Worm (Caenorhabditis elegans) whole organism, L1 larva: Measurements from ENCODE around the gene Y82E9BR.17.
A peak's percentile ranks its signal among the peaks of the same experiment; 100 is the strongest.

ENCODE experiments used
- C04F5.9 ChIP-seq: sonication (generic microtip); optimal IDR thresholded peaks from 2 replicates; lab custom pipeline; 2016; ENCODE audit warnings: missing genetic modification characterization, missing compliant biosample characterization
- C16A3.4 ChIP-seq: fragments of 150-350 bp; optimal IDR thresholded peaks from 2 replicates; lab custom pipeline; 2014; ENCODE audit warnings: missing biosample characterization, missing genetic modification characterization
- F16B12.6 ChIP-seq: fragments of 150-350 bp; optimal IDR thresholded peaks from 2 replicates; lab custom pipeline; 2014; ENCODE audit warnings: missing biosample characterization, missing genetic modification characterization
- Y116A8C.19 ChIP-seq: sonication (generic microtip); optimal IDR thresholded peaks from 2 replicates; lab custom pipeline; 2016; ENCODE audit warnings: missing compliant biosample characterization, missing genetic modification characterization, borderline replicate concordance
- aha-1 ChIP-seq: fragments of 150-350 bp; optimal IDR thresholded peaks from 2 replicates; lab custom pipeline; 2014; ENCODE audit warnings: missing biosample characterization, missing genetic modification characterization
- alr-1 ChIP-seq: fragments of 200-800 bp; sonication (Bioruptor generic); optimal IDR thresholded peaks from 2 replicates; lab custom pipeline; 2018; ENCODE audit warnings: borderline replicate concordance, mild to moderate bottlenecking, missing genetic modification characterization, missing compliant biosample characterization
- aly-2 ChIP-seq: fragments of 150-350 bp; optimal IDR thresholded peaks from 2 replicates; lab custom pipeline; 2014; ENCODE audit warnings: missing biosample characterization, missing genetic modification characterization
- blmp-1 ChIP-seq: fragments of 150-350 bp; optimal IDR thresholded peaks from 2 replicates; lab custom pipeline; 2014; ENCODE audit warnings: missing biosample characterization, missing genetic modification characterization
- ceh-63 ChIP-seq: fragments of 200-800 bp; sonication (Bioruptor generic); optimal IDR thresholded peaks from 2 replicates; lab custom pipeline; 2018; ENCODE audit warnings: mild to moderate bottlenecking, missing genetic modification characterization, missing compliant biosample characterization
- ceh-82 ChIP-seq, 3 experiments: fragments of 150-350 bp in 1 of 3; sonication (generic microtip) in 2 of 3; optimal IDR thresholded peaks; 2 replicates each; lab custom pipeline; 2014 to 2017; ENCODE audit warnings: missing biosample characterization in 3 of 3, missing genetic modification characterization in 3 of 3
- ces-1 ChIP-seq: fragments of 150-350 bp; optimal IDR thresholded peaks from 2 replicates; lab custom pipeline; 2014; ENCODE audit warnings: missing biosample characterization, missing genetic modification reagents, missing genetic modification characterization
- efl-3 ChIP-seq: fragments of 200-800 bp; sonication (Bioruptor generic); optimal IDR thresholded peaks from 2 replicates; lab custom pipeline; 2018; ENCODE audit warnings: mild to moderate bottlenecking, missing genetic modification characterization, missing compliant biosample characterization
- egl-13 ChIP-seq: sonication (generic microtip); optimal IDR thresholded peaks from 2 replicates; lab custom pipeline; 2016; ENCODE audit warnings: missing genotype, missing genetic modification reagents, missing genetic modification characterization, missing compliant biosample characterization
- elt-2 ChIP-seq: sonication (generic microtip); optimal IDR thresholded peaks from 2 replicates; lab custom pipeline; 2016; ENCODE audit warnings: missing genetic modification characterization, mild to moderate bottlenecking, inconsistent platforms, missing compliant biosample characterization, missing genetic modification reagents
- elt-3 ChIP-seq, 6 experiments: fragments of 150-350 bp in 1 of 6; sonication (generic microtip); optimal IDR thresholded peaks; 2 replicates each; lab custom pipeline; 2017 to 2018; ENCODE audit warnings: missing biosample characterization in 6 of 6, missing genetic modification characterization in 6 of 6, inconsistent platforms in 1 of 6
- fkh-4 ChIP-seq: sonication (generic microtip); optimal IDR thresholded peaks from 2 replicates; lab custom pipeline; 2016; ENCODE audit warnings: missing compliant biosample characterization, missing genetic modification characterization, borderline replicate concordance
- fkh-8 ChIP-seq: sonication (generic microtip); optimal IDR thresholded peaks from 2 replicates; lab custom pipeline; 2016; ENCODE audit warnings: mild to moderate bottlenecking, missing genetic modification characterization, missing compliant biosample characterization
- hlh-4 ChIP-seq: sonication (generic microtip); optimal IDR thresholded peaks from 2 replicates; lab custom pipeline; 2016; ENCODE audit warnings: mild to moderate bottlenecking, missing genetic modification characterization, missing compliant biosample characterization
- isw-1 ChIP-seq: fragments of 200-800 bp; sonication (Bioruptor generic); IDR thresholded peaks from 2 replicates; pipeline ENCODE4 v1.3.6; 2022; ENCODE audit warnings: missing genetic modification characterization, missing compliant biosample characterization
- jun-1 ChIP-seq: fragments of 150-350 bp; optimal IDR thresholded peaks from 2 replicates; lab custom pipeline; 2014; ENCODE audit warnings: missing biosample characterization, missing genetic modification reagents, missing genetic modification characterization
- lin-15B ChIP-seq: fragments of 150-350 bp; sonication (generic microtip); optimal IDR thresholded peaks from 3 replicates; lab custom pipeline; 2014; ENCODE audit warnings: missing biosample characterization, missing genetic modification characterization
- lin-39 ChIP-seq: fragments of 150-350 bp; optimal IDR thresholded peaks from 2 replicates; lab custom pipeline; 2014; ENCODE audit warnings: missing biosample characterization, missing genetic modification reagents, missing genetic modification characterization
- lir-3 ChIP-seq: sonication (generic microtip); optimal IDR thresholded peaks from 2 replicates; lab custom pipeline; 2016; ENCODE audit warnings: mild to moderate bottlenecking, missing genetic modification characterization, moderate library complexity, missing compliant biosample characterization; ENCODE audit not compliant: poor library complexity
- lsy-2 ChIP-seq, 2 experiments: fragments of 150-350 bp; optimal IDR thresholded peaks; 2 replicates each; lab custom pipeline; 2014; ENCODE audit warnings: missing biosample characterization in 2 of 2, missing genetic modification characterization in 2 of 2
- mef-2 ChIP-seq: fragments of 150-350 bp; optimal IDR thresholded peaks from 2 replicates; lab custom pipeline; 2014; ENCODE audit warnings: missing biosample characterization, missing genetic modification characterization
- mep-1 ChIP-seq: fragments of 150-350 bp; optimal IDR thresholded peaks from 2 replicates; lab custom pipeline; 2014; ENCODE audit warnings: missing biosample characterization, missing genetic modification characterization
- nhr-12 ChIP-seq: sonication (generic microtip); optimal IDR thresholded peaks from 2 replicates; lab custom pipeline; 2017; ENCODE audit warnings: missing biosample characterization, missing genetic modification characterization
- nhr-20 ChIP-seq: sonication (generic microtip); optimal IDR thresholded peaks from 2 replicates; lab custom pipeline; 2016; ENCODE audit warnings: mild to moderate bottlenecking, missing genetic modification characterization, missing compliant biosample characterization
- nhr-237 ChIP-seq: fragments of 150-350 bp; optimal IDR thresholded peaks from 2 replicates; lab custom pipeline; 2014; ENCODE audit warnings: missing biosample characterization, missing genetic modification characterization
- nhr-28 ChIP-seq: fragments of 150-350 bp; optimal IDR thresholded peaks from 2 replicates; lab custom pipeline; 2014; ENCODE audit warnings: missing biosample characterization, missing genetic modification characterization
- nhr-47 ChIP-seq: sonication (generic microtip); optimal IDR thresholded peaks from 2 replicates; lab custom pipeline; 2016; ENCODE audit warnings: mild to moderate bottlenecking, missing genetic modification characterization, moderate library complexity, missing compliant biosample characterization
- nhr-71 ChIP-seq: sonication (generic microtip); optimal IDR thresholded peaks from 2 replicates; lab custom pipeline; 2016; ENCODE audit warnings: mild to moderate bottlenecking, missing genetic modification characterization, moderate library complexity, missing compliant biosample characterization
- nhr-77 ChIP-seq: fragments of 150-350 bp; optimal IDR thresholded peaks from 2 replicates; lab custom pipeline; 2014; ENCODE audit warnings: missing biosample characterization, missing genetic modification characterization
- pag-3 ChIP-seq: sonication (generic microtip); optimal IDR thresholded peaks from 2 replicates; lab custom pipeline; 2017; ENCODE audit warnings: missing genetic modification characterization, mild to moderate bottlenecking, missing compliant biosample characterization, antibody characterized with exemption, borderline replicate concordance; ENCODE audit not compliant: insufficient read depth
- pqm-1 ChIP-seq: sonication (generic microtip); optimal IDR thresholded peaks from 3 replicates; lab custom pipeline; 2017; ENCODE audit warnings: missing biosample characterization, missing genetic modification characterization
- rnt-1 ChIP-seq: sonication (generic microtip); optimal IDR thresholded peaks from 2 replicates; lab custom pipeline; 2016; ENCODE audit warnings: mild to moderate bottlenecking, missing genetic modification characterization, moderate library complexity, missing compliant biosample characterization
- skn-1 ChIP-seq: fragments of 150-350 bp; optimal IDR thresholded peaks from 2 replicates; lab custom pipeline; 2014; ENCODE audit warnings: missing biosample characterization, missing genetic modification characterization
- snu-23 ChIP-seq: sonication (generic microtip); optimal IDR thresholded peaks from 2 replicates; lab custom pipeline; 2016; ENCODE audit warnings: missing genetic modification characterization, missing compliant biosample characterization
- sox-4 ChIP-seq: sonication (generic microtip); optimal IDR thresholded peaks from 2 replicates; lab custom pipeline; 2016; ENCODE audit warnings: missing genetic modification characterization, missing compliant biosample characterization
- tlp-1 ChIP-seq: fragments of 150-350 bp; optimal IDR thresholded peaks from 2 replicates; lab custom pipeline; 2014; ENCODE audit warnings: missing biosample characterization, missing genetic modification characterization
- unc-86 ChIP-seq: sonication (generic microtip); optimal IDR thresholded peaks from 2 replicates; lab custom pipeline; 2016; ENCODE audit warnings: missing genetic modification characterization, missing compliant biosample characterization
- unc-98 ChIP-seq: fragments of 200-800 bp; sonication (Bioruptor generic); IDR thresholded peaks from 2 replicates; pipeline ENCODE4 v1.3.6; 2022; ENCODE audit warnings: missing genetic modification characterization, missing compliant biosample characterization
- vab-15 ChIP-seq: sonication (generic microtip); optimal IDR thresholded peaks from 2 replicates; lab custom pipeline; 2017; ENCODE audit warnings: missing genotype, mild to moderate bottlenecking, missing genetic modification characterization, missing compliant biosample characterization
- zag-1 ChIP-seq: fragments of 150-350 bp; optimal IDR thresholded peaks from 2 replicates; lab custom pipeline; 2014; ENCODE audit warnings: missing biosample characterization, missing genetic modification characterization
- zip-4 ChIP-seq: fragments of 200-800 bp; sonication (Bioruptor generic); optimal IDR thresholded peaks from 2 replicates; lab custom pipeline; 2018; ENCODE audit warnings: mild to moderate bottlenecking, missing genetic modification characterization, moderate library complexity, missing compliant biosample characterization

Y82E9BR.17 gene

DNA sequence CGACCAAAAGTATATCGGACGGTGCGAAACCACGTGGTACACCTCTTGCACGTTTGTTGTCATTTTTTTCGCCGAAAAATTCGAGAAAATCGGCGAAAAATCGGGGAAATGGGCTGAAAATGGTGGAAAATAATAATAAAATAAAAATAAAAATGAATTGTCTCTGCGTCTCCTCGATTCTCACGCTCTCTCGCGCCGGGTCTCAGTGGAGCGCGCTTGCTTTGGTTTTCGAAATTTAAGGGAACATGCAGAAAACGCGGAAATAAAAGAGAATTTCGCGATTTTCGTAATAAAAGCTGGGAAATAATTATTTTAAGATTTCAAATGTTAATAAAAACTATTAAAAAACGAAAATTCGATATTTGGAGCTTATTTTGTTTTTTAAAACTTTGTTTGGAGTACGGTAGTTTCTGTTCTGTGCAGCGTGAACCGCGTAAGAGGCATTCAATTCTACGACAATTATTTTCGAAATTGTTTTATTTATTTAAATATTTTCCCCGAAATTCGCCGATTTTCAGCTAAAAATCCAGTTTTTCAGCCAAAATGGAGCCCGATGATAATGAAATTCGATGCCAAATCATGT lies 40.4 kb upstream of the Y82E9BR.17 start, which contains the start of the genes ave-1 and M01G5.1 (continued):
- no peak for TF ChIP-seq unc-98
- no peak for TF ChIP-seq lir-3 (tag; lab: Kevin White, UChicago)
- TF ChIP-seq efl-3: no peak
- TF ChIP-seq vab-15 (tag; lab: Kevin White, UChicago): no peak
- no peak for TF ChIP-seq sox-4 (tag; lab: Kevin White, UChicago)
- TF ChIP-seq hlh-4: no peak
- peak; percentile 29 for TF ChIP-seq skn-1 (tag; lab: Kevin White, UChicago)
- TF ChIP-seq mep-1 (tag; lab: Kevin White, UChicago): peak; percentile 71
- no peak for TF ChIP-seq ceh-63 (GFP tag; lab: Kevin White, UChicago)
- no peak for TF ChIP-seq nhr-71 (tag; lab: Kevin White, UChicago)
- TF ChIP-seq mef-2 (tag; lab: Kevin White, UChicago): no peak
- no peak for TF ChIP-seq ces-1 (GFP tag; lab: Kevin White, UChicago)
- TF ChIP-seq zip-4 (GFP tag; lab: Kevin White, UChicago): no peak
- TF ChIP-seq C04F5.9: no peak
- peak in 1 of 3 experiments; percentile 66 for TF ChIP-seq ceh-82 (tag; optimal IDR thresholded peaks at IDR 0.05; lab: Kevin White, UChicago)
- TF ChIP-seq nhr-28 (tag; lab: Kevin White, UChicago): no peak
- no peak for TF ChIP-seq pag-3 (tag; lab: Kevin White, UChicago)
- no peak for TF ChIP-seq nhr-12 (tag; lab: Kevin White, UChicago)
- no peak for TF ChIP-seq nhr-47 (tag; lab: Kevin White, UChicago)
- TF ChIP-seq egl-13: no peak
- TF ChIP-seq isw-1 (GFP tag; lab: Robert Waterston, UW): no peak
- TF ChIP-seq F16B12.6: peak; percentile 41
- no peak for TF ChIP-seq unc-86 (tag; lab: Kevin White, UChicago)
- no peak for TF ChIP-seq zag-1
- TF ChIP-seq Y116A8C.19: no peak
- TF ChIP-seq elt-2 (tag; lab: Kevin White, UChicago): no peak
- TF ChIP-seq fkh-8 (tag; lab: Kevin White, UChicago): no peak
- TF ChIP-seq alr-1 (tag; lab: Kevin White, UChicago): no peak
- peak; percentile 48 for TF ChIP-seq snu-23 (GFP tag; lab: Kevin White, UChicago)
- TF ChIP-seq aha-1: no peak
- TF ChIP-seq lin-39 (tag; lab: Kevin White, UChicago): no peak
- no peak for TF ChIP-seq fkh-4 (tag; lab: Kevin White, UChicago)
- TF ChIP-seq aly-2 (tag; lab: Kevin White, UChicago): no peak
- TF ChIP-seq nhr-237 (tag; lab: Kevin White, UChicago): no peak
- no peak for TF ChIP-seq rnt-1 (tag; lab: Kevin White, UChicago)
- TF ChIP-seq blmp-1 (tag; lab: Kevin White, UChicago): peak; percentile 24
- no peak for TF ChIP-seq C16A3.4 (tag; lab: Kevin White, UChicago)
- no peak for TF ChIP-seq jun-1

DNA sequence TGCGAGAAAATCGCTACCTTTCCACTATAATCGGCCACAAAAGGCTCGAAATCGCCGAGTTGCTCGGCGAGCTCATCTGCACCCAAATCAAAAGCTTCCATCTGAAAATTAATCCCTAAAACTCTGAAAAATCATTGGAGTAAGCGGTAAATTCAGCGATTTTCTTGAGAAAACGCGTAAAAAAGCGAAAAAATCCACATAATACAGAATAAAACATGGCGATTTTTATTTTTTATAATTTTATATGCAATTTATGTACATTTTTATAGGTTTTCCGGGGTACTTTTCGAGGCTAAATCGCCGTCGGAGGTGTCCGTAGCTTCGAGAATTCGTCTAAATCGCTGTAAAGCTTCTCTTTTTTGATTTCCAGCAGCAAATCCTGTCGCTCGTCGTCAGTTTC lies 39.7 kb upstream of the Y82E9BR.17 start, which contains the start of gene Y82E9BR.19:
Y82E9BR.19 (minus strand) TSS at position 101 of the 400 bp plus-strand sequence.
- TF ChIP-seq pqm-1 (tag; lab: Kevin White, UChicago) (no peak), nhr-71 (tag; lab: Kevin White, UChicago) (no peak), lsy-2 (tag; optimal IDR thresholded peaks at IDR 0.05; lab: Kevin White, UChicago) (no peak), lin-39 (tag; lab: Kevin White, UChicago) (no peak), nhr-237 (tag; lab: Kevin White, UChicago) (no peak), snu-23 (GFP tag; lab: Kevin White, UChicago) (no peak), hlh-4 (no peak), C04F5.9 (no peak), nhr-77 (no peak), zag-1 (no peak), lin-15B (tag; lab: Kevin White, UChicago) (no peak), elt-3 (tag; optimal IDR thresholded peaks at IDR 0.05; lab: Kevin White, UChicago) (no peak), vab-15 (tag; lab: Kevin White, UChicago) (no peak), nhr-20 (no peak), tlp-1 (tag; lab: Kevin White, UChicago) (no peak)
